Fruit fly (Drosophila melanogaster): Measurements from ENCODE around the gene Wdr81.

Gene Wdr81

dm6 chr2L:12011682-12012655 lies 8.8 kb downstream of the Wdr81 start (continued):
- no peak for TF ChIP-seq sc (optimal IDR thresholded peaks at IDR 0.05)
- TF ChIP-seq sc (GFP tag; optimal IDR thresholded peaks at IDR 0.05): no peak
- TF ChIP-seq CG10959 (GFP tag; IDR thresholded peaks at IDR 0.05): no peak
- TF ChIP-seq CG12071 (GFP tag; optimal IDR thresholded peaks at IDR 0.05): peak; percentile 75
- no peak for TF ChIP-seq hb (GFP tag; IDR thresholded peaks at IDR 0.05; ENCODE audit: partially characterized antibody)
- TF ChIP-seq CG15601 (tag; optimal IDR thresholded peaks at IDR 0.05): peak; percentile 72
- no peak for TF ChIP-seq TFAM (GFP tag; optimal IDR thresholded peaks at IDR 0.05)
- TF ChIP-seq chif (GFP tag; optimal IDR thresholded peaks at IDR 0.05): peak; percentile 49 to 61

DNA sequence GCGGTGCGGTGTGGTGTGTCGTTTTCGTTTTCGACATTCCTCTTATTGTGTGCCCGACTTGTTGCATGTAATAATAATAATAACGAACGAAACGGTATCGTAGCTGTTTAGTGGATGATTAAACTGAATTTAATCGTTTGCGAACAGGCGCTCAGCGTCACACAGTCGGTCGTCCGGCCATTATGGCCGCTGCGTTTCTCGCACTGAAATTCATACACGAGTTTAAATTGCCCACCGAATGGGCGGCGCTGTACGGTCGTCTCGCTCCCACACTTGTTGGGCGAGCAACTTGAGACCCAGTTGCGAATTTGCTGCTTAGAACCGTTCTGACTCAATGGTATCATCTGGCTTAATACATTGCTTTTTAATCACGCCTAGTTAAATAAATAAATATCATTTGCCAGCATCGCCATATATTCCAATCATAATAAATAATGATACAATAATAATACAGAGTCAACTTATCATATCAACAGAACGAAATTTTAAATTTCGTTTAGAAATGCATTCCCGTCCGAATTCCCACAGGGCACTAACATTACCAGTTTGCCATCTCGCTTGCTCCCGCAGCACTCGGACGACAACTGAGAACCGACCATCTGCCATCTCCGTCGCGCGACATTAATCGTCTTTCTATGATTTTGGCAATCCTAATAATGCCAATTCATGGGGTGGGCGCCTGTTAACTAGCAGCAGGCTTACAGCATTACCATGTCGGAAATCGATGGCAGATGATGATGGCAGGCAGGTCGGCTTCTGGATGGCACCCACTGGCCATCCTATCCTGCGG lies 9.7 kb downstream of the Wdr81 start:
- TF ChIP-seq inv (GFP tag; IDR thresholded peaks at IDR 0.05; ENCODE audit: partially characterized antibody) (no peak), CG8765 (GFP tag; IDR thresholded peaks at IDR 0.05) (no peak), B-H2 (GFP tag; optimal IDR thresholded peaks at IDR 0.05) (peak; percentile 93), so (GFP tag; IDR thresholded peaks at IDR 0.05) (no peak), dan (GFP tag; IDR thresholded peaks at IDR 0.05) (no peak), chinmo (GFP tag; IDR thresholded peaks at IDR 0.05; ENCODE audit: partially characterized antibody) (no peak), CG6854 (GFP tag; optimal IDR thresholded peaks at IDR 0.05) (peak; percentile 90), E2f2 (GFP tag; IDR thresholded peaks at IDR 0.05) (no peak), CG16815 (GFP tag; optimal IDR thresholded peaks at IDR 0.05) (peak; percentile 89), CG31224 (GFP tag; IDR thresholded peaks at IDR 0.05) (no peak), CG3407 (GFP tag; optimal IDR thresholded peaks at IDR 0.05) (peak; percentile 66), CG1602 (GFP tag; optimal IDR thresholded peaks at IDR 0.05) (peak; percentile 90), CG6765 (GFP tag; optimal IDR thresholded peaks at IDR 0.05) (peak; percentile 87), org-1 (GFP tag; optimal IDR thresholded peaks at IDR 0.05) (peak; percentile 92), prd (optimal IDR thresholded peaks at IDR 0.05) (no peak), prd (GFP tag; IDR thresholded peaks at IDR 0.05) (no peak), CG9876 (GFP tag; optimal IDR thresholded peaks at IDR 0.05) (no peak), eyg (GFP tag; optimal IDR thresholded peaks at IDR 0.05) (no peak), CG11085 (GFP tag; IDR thresholded peaks at IDR 0.05) (no peak), bsh (GFP tag; optimal IDR thresholded peaks at IDR 0.05) (peak; percentile 55 to 90), CG12942 (GFP tag; optimal IDR thresholded peaks at IDR 0.05) (peak; percentile 86), Xbp1 (GFP tag; optimal IDR thresholded peaks at IDR 0.05) (peak; percentile 91), CG11696 (GFP tag; IDR thresholded peaks at IDR 0.05) (no peak), CG10209 (GFP tag; optimal IDR thresholded peaks at IDR 0.05) (peak; percentile 91), ems (GFP tag; optimal IDR thresholded peaks at IDR 0.05) (peak; percentile 84), chn (GFP tag; optimal IDR thresholded peaks at IDR 0.05) (peak; percentile 29), pfk (GFP tag; optimal IDR thresholded peaks at IDR 0.05) (no peak), CrebB (tag; optimal IDR thresholded peaks at IDR 0.05) (peak; percentile 92), CG2678 (tag; optimal IDR thresholded peaks at IDR 0.05) (peak; percentile 97), CG9609 (GFP tag; optimal IDR thresholded peaks at IDR 0.05) (peak; percentile 62), nerfin-1 (tag; optimal IDR thresholded peaks at IDR 0.05) (peak; percentile 42), CG9437 (GFP tag; optimal IDR thresholded peaks at IDR 0.05) (peak; percentile 85), B-H1 (GFP tag; IDR thresholded peaks at IDR 0.05) (no peak), Atf6 (GFP tag; IDR thresholded peaks at IDR 0.05) (no peak), CkIIα-i1 (GFP tag; IDR thresholded peaks at IDR 0.05) (no peak), sc (optimal IDR thresholded peaks at IDR 0.05) (no peak), sc (GFP tag; optimal IDR thresholded peaks at IDR 0.05) (peak; percentile 75), Myb (GFP tag; optimal IDR thresholded peaks at IDR 0.05) (peak; percentile 20), ATbp (GFP tag; optimal IDR thresholded peaks at IDR 0.05) (peak; percentile 89), Fer1 (GFP tag; optimal IDR thresholded peaks at IDR 0.05) (peak; percentile 96)
